Worm (Caenorhabditis elegans) whole organism, mixed stage, embryonic: ENCODE results near the gene cest-32.

Source experiments
- M03D4.4 ChIP-seq: sonication (generic microtip); optimal IDR thresholded peaks from 2 replicates; lab custom pipeline; 2017; ENCODE audit warnings: mild to moderate bottlenecking, missing genetic modification characterization, missing compliant biosample characterization
- lin-13 ChIP-seq: fragments of 150-350 bp; optimal IDR thresholded peaks from 2 replicates; lab custom pipeline; 2014; ENCODE audit warnings: missing biosample characterization, missing genetic modification characterization
- lsy-2 ChIP-seq: fragments of 150-350 bp; optimal IDR thresholded peaks from 2 replicates; lab custom pipeline; 2014; ENCODE audit warnings: missing biosample characterization, missing genetic modification characterization
- nhr-28 ChIP-seq: fragments of 150-350 bp; optimal IDR thresholded peaks from 2 replicates; lab custom pipeline; 2014; ENCODE audit warnings: missing biosample characterization, missing genetic modification characterization
- nhr-76 ChIP-seq: sonication (generic microtip); optimal IDR thresholded peaks from 2 replicates; lab custom pipeline; 2017; ENCODE audit warnings: missing biosample characterization, missing genetic modification characterization
- pha-4 ChIP-seq: fragments of 150-350 bp; optimal IDR thresholded peaks from 2 replicates; lab custom pipeline; 2018; ENCODE audit warnings: missing biosample characterization, missing genetic modification reagents, missing genetic modification characterization
- snpc-4 ChIP-seq: fragments of 150-350 bp; optimal IDR thresholded peaks from 2 replicates; lab custom pipeline; 2014; ENCODE audit warnings: missing biosample characterization, missing genetic modification characterization
- sptf-1 ChIP-seq: sonication (generic microtip); optimal IDR thresholded peaks from 2 replicates; lab custom pipeline; 2017; ENCODE audit warnings: mild to moderate bottlenecking, missing genetic modification characterization, moderate library complexity, missing compliant biosample characterization
- unc-62 ChIP-seq: fragments of 150-350 bp; optimal IDR thresholded peaks from 2 replicates; lab custom pipeline; 2014; ENCODE audit warnings: missing biosample characterization, missing genetic modification reagents, missing genetic modification characterization
- zip-8 ChIP-seq: fragments of 150-350 bp; optimal IDR thresholded peaks from 2 replicates; lab custom pipeline; 2014; ENCODE audit warnings: missing biosample characterization, missing genetic modification characterization
- ztf-11 ChIP-seq: fragments of 150-350 bp; optimal IDR thresholded peaks from 2 replicates; lab custom pipeline; 2014; ENCODE audit warnings: missing biosample characterization, missing genetic modification characterization

- TF ChIP-seq sptf-1 (tag; lab: Kevin White, UChicago) = no peak
- TF ChIP-seq lin-13 (tag; lab: Kevin White, UChicago) = no peak
- TF ChIP-seq ztf-11 (tag; lab: Kevin White, UChicago) = no peak
- no peak for TF ChIP-seq nhr-28 (tag; lab: Kevin White, UChicago)
- TF ChIP-seq lsy-2 (tag; lab: Kevin White, UChicago) = no peak
- TF ChIP-seq nhr-76 = no peak
- no peak for TF ChIP-seq unc-62 (GFP tag; lab: Kevin White, UChicago)
- TF ChIP-seq snpc-4 = no peak
- no peak for TF ChIP-seq zip-8 (tag; lab: Kevin White, UChicago)
- no peak for TF ChIP-seq pha-4 (tag; lab: Kevin White, UChicago)
- TF ChIP-seq M03D4.4 = no peak
Measured at ce11 chrV:5237116-5237515, 3.4 kb upstream of the cest-32 start, which contains the start of gene cest-35.2.
